Worm (Caenorhabditis elegans) whole organism, L1 larva: ENCODE results near the gene frpr-12.
"Not testable (repeated sequence)": the region's sequence is repeated elsewhere in the genome, so short reads cannot be mapped to it uniquely, and the experiment has no call there.

Source experiments
- ama-1 ChIP-seq: fragments of 150-350 bp; optimal IDR thresholded peaks from 2 replicates; lab custom pipeline; 2014
- dsc-1 ChIP-seq: sonication (generic microtip); optimal IDR thresholded peaks from 2 replicates; lab custom pipeline; 2016; ENCODE audit warnings: mild to moderate bottlenecking, missing genetic modification characterization, missing compliant biosample characterization
- egl-27 ChIP-seq, 2 experiments: fragments of 150-350 bp in 1 of 2; sonication (generic microtip); optimal IDR thresholded peaks; 3 replicates each; lab custom pipeline; 2017 to 2018; ENCODE audit warnings: missing biosample characterization in 2 of 2, missing genetic modification characterization in 2 of 2, missing genetic modification reagents in 2 of 2
- hlh-4 ChIP-seq: sonication (generic microtip); optimal IDR thresholded peaks from 2 replicates; lab custom pipeline; 2016; ENCODE audit warnings: mild to moderate bottlenecking, missing genetic modification characterization, missing compliant biosample characterization
- lin-14 ChIP-seq: fragments of 200-800 bp; sonication (Bioruptor generic); optimal IDR thresholded peaks from 2 replicates; lab custom pipeline; 2018; ENCODE audit warnings: mild to moderate bottlenecking, missing genetic modification characterization, moderate library complexity, missing compliant biosample characterization
- mdl-1 ChIP-seq, 2 experiments: fragments of 150-350 bp; optimal IDR thresholded peaks; 2 replicates each; lab custom pipeline; 2014 to 2017; ENCODE audit warnings: missing biosample characterization in 2 of 2, missing genetic modification characterization in 2 of 2, inconsistent platforms in 1 of 2
- nhr-11 ChIP-seq: fragments of 150-350 bp; optimal IDR thresholded peaks from 2 replicates; lab custom pipeline; 2014; ENCODE audit warnings: missing biosample characterization, missing genetic modification characterization
- snu-23 ChIP-seq: sonication (generic microtip); optimal IDR thresholded peaks from 2 replicates; lab custom pipeline; 2016; ENCODE audit warnings: missing genetic modification characterization, missing compliant biosample characterization
- unc-62 ChIP-seq: fragments of 150-350 bp; optimal IDR thresholded peaks from 2 replicates; lab custom pipeline; 2014; ENCODE audit warnings: missing biosample characterization, missing genetic modification reagents, missing genetic modification characterization
- unc-86 ChIP-seq: sonication (generic microtip); optimal IDR thresholded peaks from 2 replicates; lab custom pipeline; 2016; ENCODE audit warnings: missing genetic modification characterization, missing compliant biosample characterization
- ztf-11 ChIP-seq, 2 experiments: sonication (generic microtip); optimal IDR thresholded peaks; 2 replicates each; lab custom pipeline; 2016 to 2017; ENCODE audit warnings: missing genetic modification characterization in 2 of 2, missing biosample characterization in 1 of 2, missing compliant biosample characterization in 1 of 2

DNA sequence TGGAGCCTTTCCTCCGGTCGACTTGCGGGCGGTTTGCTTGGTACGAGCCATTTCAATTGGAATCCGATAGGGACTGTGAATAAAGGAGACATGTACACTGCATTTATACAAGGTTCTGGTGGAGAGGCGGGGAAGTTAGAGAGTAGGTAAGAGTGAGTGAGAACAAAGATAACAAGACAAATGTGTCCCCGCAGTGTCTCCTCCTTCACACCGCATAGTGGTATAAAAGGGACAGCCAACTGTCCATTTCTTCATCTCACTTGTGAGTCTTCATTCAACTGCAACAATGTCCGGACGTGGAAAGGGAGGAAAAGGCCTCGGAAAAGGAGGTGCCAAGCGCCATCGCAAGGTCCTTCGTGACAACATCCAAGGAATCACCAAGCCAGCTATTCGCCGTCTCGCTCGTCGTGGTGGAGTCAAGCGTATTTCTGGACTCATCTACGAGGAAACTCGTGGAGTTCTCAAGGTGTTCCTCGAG is 4.8 kb upstream of the frpr-12 start, which contains the start of the genes his-17 and his-18:
- not testable (repeated sequence) for TF ChIP-seq snu-23 (GFP tag; lab: Kevin White, UChicago); egl-27 (tag; optimal IDR thresholded peaks at IDR 0.05; lab: Kevin White, UChicago); mdl-1 (tag; optimal IDR thresholded peaks at IDR 0.05; lab: Kevin White, UChicago); hlh-4 (tag; lab: Kevin White, UChicago); unc-86 (tag; lab: Kevin White, UChicago); ama-1; nhr-11 (tag; lab: Kevin White, UChicago); unc-62 (GFP tag; lab: Kevin White, UChicago); lin-14 (GFP tag; lab: Kevin White, UChicago); ztf-11 (tag; optimal IDR thresholded peaks at IDR 0.05; lab: Kevin White, UChicago); dsc-1 (tag; lab: Kevin White, UChicago)
